Fruit fly (Drosophila melanogaster): ENCODE data around the gene E2f1.
A peak's percentile ranks its signal among the peaks of the same experiment; 100 is the strongest.

Gene E2f1

dm6 chr3R:21682041-21682440, 21.4 kb upstream of the E2f1 start (continued):
- TF ChIP-seq CG6808 (GFP tag; optimal IDR thresholded peaks at IDR 0.05) (peak; percentile 77), CG11294 (GFP tag; IDR thresholded peaks at IDR 0.05) (peak; percentile 39; the same call in 1 of the 2 replicates), dsx (GFP tag; optimal IDR thresholded peaks at IDR 0.05; ENCODE audit: poor library complexity, severe bottlenecking) (peak; percentile 80), CG8632 (GFP tag; optimal IDR thresholded peaks at IDR 0.05) (peak; percentile 27), cyc (GFP tag; optimal IDR thresholded peaks at IDR 0.05) (peak; percentile 2), CG1621 (tag; optimal IDR thresholded peaks at IDR 0.05) (peak; percentile 80), CG8319 (GFP tag; optimal IDR thresholded peaks at IDR 0.05) (peak; percentile 24), CG9139 (GFP tag; optimal IDR thresholded peaks at IDR 0.05) (peak; percentile 59), acj6 (GFP tag; optimal IDR thresholded peaks at IDR 0.05) (peak; percentile 73), lz (GFP tag; optimal IDR thresholded peaks at IDR 0.05) (no peak), Hr4 (GFP tag; optimal IDR thresholded peaks at IDR 0.05) (peak; percentile 75), eg (GFP tag; IDR thresholded peaks at IDR 0.05) (peak; percentile 69), CG6792 (GFP tag; optimal IDR thresholded peaks at IDR 0.05) (peak; percentile 27), CG6276 (GFP tag; optimal IDR thresholded peaks at IDR 0.05) (peak; percentile 61), Eip93F (GFP tag; optimal IDR thresholded peaks at IDR 0.05) (no peak), fd85E (GFP tag; optimal IDR thresholded peaks at IDR 0.05) (no peak), fd59A (GFP tag; optimal IDR thresholded peaks at IDR 0.05) (peak; percentile 64)

DNA sequence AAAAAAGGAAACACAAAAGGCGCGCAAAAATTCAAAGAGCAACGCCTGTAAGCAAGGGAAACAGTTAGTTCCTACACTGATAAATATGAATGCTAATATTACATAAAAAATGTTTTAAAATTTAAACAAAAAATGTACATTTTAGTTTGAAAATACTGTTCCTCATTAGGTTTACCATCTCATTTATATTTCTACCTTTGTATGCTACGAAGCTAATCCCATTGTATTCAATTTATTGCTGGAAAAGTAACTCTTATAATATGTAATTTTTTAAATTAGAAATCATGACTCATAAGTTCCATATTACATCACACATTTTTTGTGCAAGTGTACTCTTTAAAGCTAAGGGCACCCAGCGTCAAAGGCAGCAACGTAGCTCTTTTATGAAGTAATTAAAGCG, 18.6 kb upstream of the E2f1 start:
- TF ChIP-seq Hr4 (GFP tag; optimal IDR thresholded peaks at IDR 0.05) = no peak
- no peak for TF ChIP-seq fkh (GFP tag; optimal IDR thresholded peaks at IDR 0.05)
- TF ChIP-seq Hr38 (GFP tag; optimal IDR thresholded peaks at IDR 0.05) = no peak
- peak; percentile 36 for TF ChIP-seq Met (GFP tag; optimal IDR thresholded peaks at IDR 0.05)
- TF ChIP-seq CG4318 (GFP tag; optimal IDR thresholded peaks at IDR 0.05) = peak; percentile 3
- no peak for TF ChIP-seq CG11902 (GFP tag; optimal IDR thresholded peaks at IDR 0.05)
- TF ChIP-seq Eip78C (GFP tag) = peak; percentile 83
- no peak for TF ChIP-seq Eip93F (GFP tag; optimal IDR thresholded peaks at IDR 0.05)
- peak; percentile 27 for TF ChIP-seq CG6808 (GFP tag; optimal IDR thresholded peaks at IDR 0.05)
- TF ChIP-seq CG6854 (GFP tag; optimal IDR thresholded peaks at IDR 0.05) = no peak
- no peak for TF ChIP-seq eg (GFP tag; IDR thresholded peaks at IDR 0.05)
- no peak for TF ChIP-seq Blimp-1 (GFP tag; optimal IDR thresholded peaks at IDR 0.05)
- TF ChIP-seq Gug (GFP tag; IDR thresholded peaks at IDR 0.05) = no peak
- TF ChIP-seq Hr39 (GFP tag; optimal IDR thresholded peaks at IDR 0.05) = no peak
- no peak for TF ChIP-seq Ets21C (GFP tag; optimal IDR thresholded peaks at IDR 0.05)
- TF ChIP-seq ss (GFP tag; optimal IDR thresholded peaks at IDR 0.05) = peak in 1 of 2 experiments; percentile 16
- TF ChIP-seq CG10669 (GFP tag; optimal IDR thresholded peaks at IDR 0.05) = peak; percentile 15
- TF ChIP-seq vri (GFP tag; optimal IDR thresholded peaks at IDR 0.05) = no peak
- TF ChIP-seq lz (GFP tag; optimal IDR thresholded peaks at IDR 0.05) = peak; percentile 5
- TF ChIP-seq cyc (GFP tag; optimal IDR thresholded peaks at IDR 0.05) = no peak
- peak; percentile 43 for TF ChIP-seq CG3032 (tag; optimal IDR thresholded peaks at IDR 0.05)
- peak; percentile 19 for TF ChIP-seq CG11762 (GFP tag; optimal IDR thresholded peaks at IDR 0.05; ENCODE audit: insufficient read depth)
- TF ChIP-seq Ets96B (tag; optimal IDR thresholded peaks at IDR 0.05) = peak; percentile 46
- TF ChIP-seq CG6792 (GFP tag; optimal IDR thresholded peaks at IDR 0.05) = peak; percentile 0
- TF ChIP-seq CG32006 (GFP tag; optimal IDR thresholded peaks at IDR 0.05) = peak; percentile 25
- TF ChIP-seq OdsH (GFP tag; optimal IDR thresholded peaks at IDR 0.05) = peak; percentile 37
- TF ChIP-seq achi (GFP tag; optimal IDR thresholded peaks at IDR 0.05) = peak; percentile 41
- TF ChIP-seq pdm3 (GFP tag; optimal IDR thresholded peaks at IDR 0.05) = peak; percentile 29
- peak; percentile 41 for TF ChIP-seq CG3919 (GFP tag; optimal IDR thresholded peaks at IDR 0.05)
- no peak for TF ChIP-seq CG7368 (GFP tag; optimal IDR thresholded peaks at IDR 0.05)
- TF ChIP-seq esn (GFP tag; optimal IDR thresholded peaks at IDR 0.05) = peak; percentile 36
- no peak for TF ChIP-seq CG16779 (tag; optimal IDR thresholded peaks at IDR 0.05)
- TF ChIP-seq CG34406 (GFP tag; optimal IDR thresholded peaks at IDR 0.05) = peak; percentile 19
- no peak for TF ChIP-seq Lpt (GFP tag; optimal IDR thresholded peaks at IDR 0.05)
- no peak for TF ChIP-seq Sox15 (GFP tag; optimal IDR thresholded peaks at IDR 0.05)
- no peak for TF ChIP-seq dac (GFP tag; optimal IDR thresholded peaks at IDR 0.05)
- peak; percentile 20 for TF ChIP-seq Eip75B (GFP tag; optimal IDR thresholded peaks at IDR 0.05)
- no peak for TF ChIP-seq CG9139 (GFP tag; optimal IDR thresholded peaks at IDR 0.05)
- TF ChIP-seq CG6163 (GFP tag; IDR thresholded peaks at IDR 0.05) = no peak
- no peak for TF ChIP-seq fd59A (GFP tag; optimal IDR thresholded peaks at IDR 0.05)
- TF ChIP-seq Smox (GFP tag; optimal IDR thresholded peaks at IDR 0.05) = peak; percentile 17

All from whole organism, prepupa.